Worm (Caenorhabditis elegans) whole organism, midembryonic: ENCODE measurements around the gene gei-6.

ENCODE experiments used
- T22C8.4 ChIP-seq: fragments of 200-800 bp; sonication (Bioruptor generic); IDR thresholded peaks from 2 replicates; pipeline ENCODE4 v1.3.6; 2022; ENCODE audit warnings: missing genetic modification characterization, missing compliant biosample characterization
- cog-1 ChIP-seq: sonication (generic microtip); optimal IDR thresholded peaks from 2 replicates; lab custom pipeline; 2016; ENCODE audit warnings: missing genetic modification characterization, missing compliant biosample characterization
- flt-1 ChIP-seq: fragments of 200-800 bp; sonication (Bioruptor generic); IDR thresholded peaks from 2 replicates; pipeline ENCODE4 v1.3.6; 2022; ENCODE audit warnings: missing genetic modification characterization, missing compliant biosample characterization
- klf-2 ChIP-seq: fragments of 200-800 bp; sonication (Bioruptor generic); conservative IDR thresholded peaks from 2 replicates; pipeline ENCODE4 v1.3.6; 2022; ENCODE audit warnings: missing genetic modification reagents, missing genetic modification characterization, missing compliant biosample characterization
- med-1 ChIP-seq: sonication (generic microtip); optimal IDR thresholded peaks from 2 replicates; lab custom pipeline; 2017; ENCODE audit warnings: missing genetic modification characterization, mild to moderate bottlenecking, missing compliant biosample characterization, antibody characterized with exemption, missing genetic modification reagents; ENCODE audit not compliant: insufficient read depth
- ref-1 ChIP-seq: fragments of 200-800 bp; sonication (Bioruptor generic); conservative IDR thresholded peaks from 2 replicates; pipeline ENCODE4 v1.3.6; 2022; ENCODE audit warnings: missing genetic modification reagents, missing genetic modification characterization, missing compliant biosample characterization
- tab-1 ChIP-seq: fragments of 200-800 bp; sonication (Bioruptor generic); IDR thresholded peaks from 2 replicates; pipeline ENCODE4 v1.3.6; 2022; ENCODE audit warnings: missing genetic modification characterization, missing compliant biosample characterization
- ztf-23 ChIP-seq: fragments of 200-800 bp; sonication (Bioruptor generic); IDR thresholded peaks from 2 replicates; pipeline ENCODE4 v1.3.6; 2022; ENCODE audit warnings: missing genetic modification reagents, missing genetic modification characterization, missing compliant biosample characterization
- ztf-29 ChIP-seq: fragments of 200-800 bp; sonication (Bioruptor generic); IDR thresholded peaks from 2 replicates; pipeline ENCODE4 v1.3.6; 2022; ENCODE audit warnings: missing genetic modification reagents, missing genetic modification characterization, missing compliant biosample characterization

gei-6 gene

ce11 chrV:7230847-7231246, at the start of gene gei-6, which contains the start of gene krr-1:
TSS of gene gei-6 (minus strand) at chrV:7230848.
TSS of gene krr-1 (plus strand) at chrV:7231190.
- TF ChIP-seq T22C8.4 (GFP tag; lab: Robert Waterston, UW) (peak; percentile 72), cog-1 (no peak), klf-2 (GFP tag; lab: Robert Waterston, UW) (peak; percentile 82), ztf-23 (peak; percentile 94), ztf-29 (GFP tag; lab: Robert Waterston, UW) (peak; percentile 78), med-1 (peak; percentile 95), flt-1 (peak; percentile 94), tab-1 (GFP tag; lab: Robert Waterston, UW) (peak; percentile 90), ref-1 (GFP tag; lab: Robert Waterston, UW) (peak; percentile 60; the same call in 1 of the 2 replicates)

DNA sequence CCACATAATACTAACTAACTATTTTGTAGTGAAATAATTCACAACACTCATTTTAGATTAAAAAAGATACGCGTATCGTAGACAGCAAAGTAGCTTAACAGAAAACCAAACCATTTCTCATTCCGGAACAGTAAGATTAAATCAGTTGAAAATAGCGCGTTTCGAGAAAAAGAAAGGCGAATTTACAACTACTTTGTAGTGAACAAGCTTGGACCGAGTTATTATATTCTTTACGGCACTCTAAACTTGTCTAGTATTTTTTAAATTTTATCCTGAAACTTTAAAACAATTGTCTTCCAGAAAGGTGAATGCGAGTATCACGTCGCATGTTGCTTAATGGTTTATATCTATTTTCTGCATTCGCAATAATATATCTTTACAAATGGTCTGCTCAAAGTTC, 48.4 kb upstream of the gei-6 start, which contains the start of gene C13A2.4:
C13A2.4 (plus strand) TSS at position 301 of the 400 bp plus-strand sequence.
- TF ChIP-seq T22C8.4 (GFP tag; lab: Robert Waterston, UW), result no peak
- TF ChIP-seq klf-2 (GFP tag; lab: Robert Waterston, UW), result no peak
- TF ChIP-seq ztf-23, result no peak
- TF ChIP-seq flt-1, result no peak
- no peak for TF ChIP-seq ztf-29 (GFP tag; lab: Robert Waterston, UW)
- TF ChIP-seq cog-1, result no peak
- no peak for TF ChIP-seq med-1
- TF ChIP-seq tab-1 (GFP tag; lab: Robert Waterston, UW), result no peak
- TF ChIP-seq ref-1 (GFP tag; lab: Robert Waterston, UW), result no peak

DNA sequence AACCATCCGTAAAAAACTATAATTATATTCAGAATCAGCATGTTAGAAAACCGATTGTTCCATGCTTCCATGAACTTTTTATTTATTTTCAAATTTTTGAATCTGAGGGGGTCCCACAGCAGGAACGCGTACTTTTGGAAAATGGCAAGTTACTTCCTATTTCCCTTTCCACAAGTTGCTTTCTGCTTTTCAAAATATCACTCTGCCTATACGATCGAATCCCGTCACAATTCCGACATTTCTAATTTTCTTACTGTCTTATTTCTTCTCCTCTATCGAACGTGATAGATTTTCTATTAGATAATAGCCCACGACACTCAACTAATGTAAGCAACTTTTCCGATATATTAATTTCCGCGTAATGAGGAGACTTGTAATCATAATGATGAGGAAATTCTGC, 44.8 kb upstream of the gei-6 start, which contains the start of gene C13A2.5:
C13A2.5 (plus strand) TSS at position 301 of the 400 bp plus-strand sequence.
- TF ChIP-seq cog-1 (no peak), med-1 (no peak), tab-1 (GFP tag; lab: Robert Waterston, UW) (no peak), ref-1 (GFP tag; lab: Robert Waterston, UW) (no peak), T22C8.4 (GFP tag; lab: Robert Waterston, UW) (no peak), flt-1 (no peak), ztf-29 (GFP tag; lab: Robert Waterston, UW) (no peak), ztf-23 (no peak), klf-2 (GFP tag; lab: Robert Waterston, UW) (no peak)

DNA sequence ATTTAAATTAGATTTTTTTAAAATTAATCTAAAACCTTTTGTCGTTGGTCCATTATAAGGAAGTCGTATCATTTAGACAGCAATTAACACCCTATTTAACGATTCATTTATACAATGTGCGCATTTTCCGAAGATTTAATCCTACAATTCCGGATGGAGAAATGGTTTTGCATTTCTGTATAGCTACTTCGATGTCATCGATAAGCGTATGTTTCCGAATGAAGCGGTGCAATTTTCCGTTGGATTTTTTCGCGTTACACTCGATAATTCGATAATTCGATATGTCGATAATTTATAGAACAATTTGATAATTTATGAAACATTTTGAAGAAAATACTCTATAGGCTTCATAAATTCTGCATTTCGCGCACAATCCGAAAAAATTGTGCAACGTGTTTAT, 44.3 kb upstream of the gei-6 start, which contains the start of gene C13A2.10:
C13A2.10 (minus strand) TSS at position 101 of the 400 bp plus-strand sequence.
- TF ChIP-seq ztf-23 (no peak), med-1 (no peak), cog-1 (no peak), klf-2 (GFP tag; lab: Robert Waterston, UW) (no peak), flt-1 (no peak), T22C8.4 (GFP tag; lab: Robert Waterston, UW) (no peak), tab-1 (GFP tag; lab: Robert Waterston, UW) (no peak), ztf-29 (GFP tag; lab: Robert Waterston, UW) (no peak), ref-1 (GFP tag; lab: Robert Waterston, UW) (no peak)

DNA sequence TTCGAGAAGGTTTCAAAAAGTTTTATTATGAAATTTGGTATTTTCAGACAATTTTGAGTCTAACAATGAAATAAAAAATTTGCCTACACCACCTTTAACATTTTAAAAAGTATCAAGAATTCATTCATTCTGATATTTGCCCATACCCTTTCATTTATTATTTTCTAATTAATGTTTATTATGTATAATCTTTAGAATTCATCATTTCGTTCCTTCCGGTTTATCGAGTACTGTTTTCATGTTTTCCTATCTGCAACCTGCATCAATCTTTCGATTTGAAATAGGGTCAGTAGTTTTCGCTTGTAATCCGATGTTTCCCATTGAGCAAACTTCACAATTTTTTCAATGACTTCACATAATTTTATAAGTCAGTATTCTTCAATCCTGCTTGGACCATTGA, 38.8 kb upstream of the gei-6 start, which contains the start of gene C13A2.6:
C13A2.6 (plus strand) TSS at position 301 of the 400 bp plus-strand sequence.
- TF ChIP-seq med-1 (no peak), ztf-29 (GFP tag; lab: Robert Waterston, UW) (no peak), ztf-23 (no peak), tab-1 (GFP tag; lab: Robert Waterston, UW) (no peak)

ce11 chrV:7266021-7266420, 35.4 kb upstream of the gei-6 start, which contains the start of gene C13A2.7:
TSS of gene C13A2.7 (plus strand) at chrV:7266321.
- no peak for TF ChIP-seq tab-1 (GFP tag; lab: Robert Waterston, UW)
- no peak for TF ChIP-seq flt-1
- TF ChIP-seq cog-1, result no peak
- no peak for TF ChIP-seq ref-1 (GFP tag; lab: Robert Waterston, UW)
- no peak for TF ChIP-seq med-1

DNA sequence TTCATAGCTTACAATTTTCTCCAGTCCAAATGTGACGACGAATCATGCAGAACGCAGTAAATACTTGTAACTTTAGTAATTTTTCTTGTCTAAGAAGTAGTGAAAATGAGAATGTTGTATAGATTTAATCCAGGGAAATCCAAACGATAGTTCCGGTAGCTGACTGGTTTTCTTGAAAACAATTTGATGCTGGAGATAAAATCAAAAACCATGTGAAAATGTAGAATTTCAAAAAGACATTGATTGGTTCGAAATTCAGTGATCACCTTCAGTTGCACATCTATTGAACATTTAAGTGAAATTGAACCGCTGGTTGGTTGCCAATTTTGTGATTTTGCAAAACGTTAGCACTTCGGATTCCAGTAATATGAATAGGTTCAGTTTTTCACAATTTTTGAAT, 33.4 kb upstream of the gei-6 start, which contains the start of gene C13A2.9:
C13A2.9 (minus strand) TSS at position 101 of the 400 bp plus-strand sequence.
- no peak for TF ChIP-seq flt-1

- TF ChIP-seq ztf-29 (GFP tag; lab: Robert Waterston, UW) (no peak), med-1 (no peak), klf-2 (GFP tag; lab: Robert Waterston, UW) (no peak), T22C8.4 (GFP tag; lab: Robert Waterston, UW) (no peak), tab-1 (GFP tag; lab: Robert Waterston, UW) (no peak), flt-1 (no peak), ref-1 (GFP tag; lab: Robert Waterston, UW) (no peak), cog-1 (no peak), ztf-23 (no peak)
These were observed 28.3 kb upstream of the gei-6 start, which contains the start of gene C13A2.12 for ce11 chrV:7258965-7259364. TSS of gene C13A2.12 (plus strand) at chrV:7259265.

- TF ChIP-seq ztf-29 (GFP tag; lab: Robert Waterston, UW) (no peak), klf-2 (GFP tag; lab: Robert Waterston, UW) (no peak), flt-1 (no peak), T22C8.4 (GFP tag; lab: Robert Waterston, UW) (no peak), med-1 (no peak), ztf-23 (no peak)
These were observed 24.4 kb upstream of the gei-6 start, which contains the start of gene C05C8.8 for ce11 chrV:7255095-7255494. TSS of gene C05C8.8 (minus strand) at chrV:7255195.

DNA sequence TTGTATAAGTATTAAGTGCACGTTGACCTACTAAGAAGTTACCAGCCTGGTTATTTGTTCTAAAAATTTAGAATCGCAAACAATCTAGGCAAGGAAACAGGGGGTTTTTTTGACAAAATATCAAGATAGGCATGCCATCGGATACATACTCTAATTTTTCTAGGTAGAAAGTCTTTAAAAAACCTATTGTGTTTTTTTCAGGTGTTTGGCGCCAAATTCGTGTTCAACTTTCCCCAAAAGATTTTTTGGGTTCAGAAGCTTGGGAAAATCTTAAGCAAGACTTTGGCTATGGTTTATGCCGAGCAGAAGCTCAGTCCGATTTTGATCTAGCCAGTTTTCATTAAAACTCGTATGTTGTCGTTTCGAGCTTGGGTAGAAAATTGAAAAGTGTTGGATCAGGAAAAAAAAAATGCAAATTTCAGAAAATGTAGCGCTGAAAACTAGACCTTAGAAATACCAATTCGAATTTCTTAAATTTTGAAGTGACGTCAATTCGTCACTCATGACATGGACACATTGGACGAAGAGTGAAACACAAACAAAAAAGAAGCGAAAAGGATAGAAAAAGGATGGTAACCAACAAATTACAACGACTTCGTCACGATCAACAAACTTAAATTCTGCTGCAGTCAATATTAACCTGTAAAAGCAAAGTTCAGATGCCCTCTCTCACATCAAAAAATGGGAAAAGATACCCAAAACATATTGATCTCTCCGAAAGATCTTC, 17.7 kb upstream of the gei-6 start:
- no peak for TF ChIP-seq ztf-29 (GFP tag; lab: Robert Waterston, UW)
- TF ChIP-seq flt-1, result no peak
- TF ChIP-seq tab-1 (GFP tag; lab: Robert Waterston, UW), result no peak
- no peak for TF ChIP-seq ref-1 (GFP tag; lab: Robert Waterston, UW)
